Worm (Caenorhabditis elegans): ENCODE results near the gene nhr-42.

Gene nhr-42

DNA sequence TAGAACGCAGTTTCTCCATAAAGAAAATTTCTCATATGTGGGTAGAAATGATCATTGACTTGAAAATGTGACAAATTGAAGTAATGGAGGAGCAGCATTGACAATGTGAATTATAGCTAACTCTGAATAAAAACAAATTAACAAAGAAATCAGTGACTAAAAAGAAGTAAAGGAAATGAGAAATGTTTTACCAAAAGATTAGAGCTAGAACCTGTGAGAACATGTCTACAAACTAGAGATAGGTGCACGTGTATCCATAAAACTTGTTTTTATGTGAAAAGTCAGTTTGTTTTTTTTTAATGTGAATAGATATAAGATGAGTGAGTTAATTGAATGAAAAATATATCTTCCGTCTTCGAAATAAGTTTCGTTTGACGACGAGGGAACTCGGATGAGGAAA is 19.6 kb upstream of the nhr-42 start, which contains the start of gene sre-12:
Gene sre-12, minus strand, starts transcription at position 101 of the 400 bp plus-strand sequence.
- TF ChIP-seq jun-1 (tag; optimal IDR thresholded peaks at IDR 0.05), result no peak
- TF ChIP-seq nhr-12 (tag; optimal IDR thresholded peaks at IDR 0.05), result no peak
- no peak for TF ChIP-seq mab-9 (GFP tag; IDR thresholded peaks at IDR 0.05)
- no peak for TF ChIP-seq tbx-2 (tag; optimal IDR thresholded peaks at IDR 0.05)
- no peak for TF ChIP-seq sup-37 (GFP tag; optimal IDR thresholded peaks at IDR 0.05)
- no peak for TF ChIP-seq swsn-7 (tag; optimal IDR thresholded peaks at IDR 0.05)
- TF ChIP-seq pqm-1 (tag; optimal IDR thresholded peaks at IDR 0.05), result no peak
- TF ChIP-seq hlh-17 (GFP tag; optimal IDR thresholded peaks at IDR 0.05; ENCODE audit: borderline replicate concordance), result no peak
- no peak for TF ChIP-seq ceh-8 (GFP tag; optimal IDR thresholded peaks at IDR 0.05)
- TF ChIP-seq dsc-1 (tag; optimal IDR thresholded peaks at IDR 0.05), result no peak

DNA sequence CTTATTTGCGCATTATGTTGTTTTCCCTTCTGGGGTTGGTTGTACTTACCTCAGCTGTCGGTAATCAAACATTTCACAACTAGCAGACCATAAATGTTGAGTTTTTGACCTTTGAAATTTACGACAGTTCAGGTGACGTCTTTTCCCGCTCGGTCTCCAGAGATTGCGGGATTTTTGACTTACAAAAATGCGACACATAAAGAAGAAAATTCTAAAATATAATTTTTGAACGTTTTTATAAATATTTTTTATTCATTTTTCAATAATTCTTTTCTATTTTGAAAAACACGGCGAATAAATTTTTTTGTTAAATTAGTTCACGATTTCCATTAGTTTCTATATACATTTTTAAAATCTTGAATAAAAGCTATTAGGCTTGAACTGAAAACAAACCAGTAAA is 15.8 kb upstream of the nhr-42 start, which contains the start of gene nhr-161:
Gene nhr-161, minus strand, starts transcription at position 101 of the 400 bp plus-strand sequence.
- TF ChIP-seq nhr-77 (tag; optimal IDR thresholded peaks at IDR 0.05) (no peak), C04F5.9 (tag; optimal IDR thresholded peaks at IDR 0.05) (no peak), elt-3 (tag; optimal IDR thresholded peaks at IDR 0.05) (no peak), aly-2 (tag; optimal IDR thresholded peaks at IDR 0.05) (no peak), mdl-1 (tag; optimal IDR thresholded peaks at IDR 0.05) (no peak), irx-1 (tag; optimal IDR thresholded peaks at IDR 0.05) (no peak), jun-1 (tag; optimal IDR thresholded peaks at IDR 0.05) (no peak), rnt-1 (tag; optimal IDR thresholded peaks at IDR 0.05) (no peak), nhr-47 (tag; optimal IDR thresholded peaks at IDR 0.05) (no peak), fkh-8 (tag; optimal IDR thresholded peaks at IDR 0.05) (no peak), alr-1 (tag; optimal IDR thresholded peaks at IDR 0.05; ENCODE audit: borderline replicate concordance) (no peak), fkh-4 (tag; optimal IDR thresholded peaks at IDR 0.05; ENCODE audit: borderline replicate concordance) (no peak), nhr-20 (tag; optimal IDR thresholded peaks at IDR 0.05) (no peak), ces-1 (GFP tag; optimal IDR thresholded peaks at IDR 0.05) (no peak), swsn-7 (tag; optimal IDR thresholded peaks at IDR 0.05) (no peak), lin-15B (tag; optimal IDR thresholded peaks at IDR 0.05) (no peak), unc-62 (GFP tag; optimal IDR thresholded peaks at IDR 0.05) (no peak), nhr-237 (tag; optimal IDR thresholded peaks at IDR 0.05) (no peak)

DNA sequence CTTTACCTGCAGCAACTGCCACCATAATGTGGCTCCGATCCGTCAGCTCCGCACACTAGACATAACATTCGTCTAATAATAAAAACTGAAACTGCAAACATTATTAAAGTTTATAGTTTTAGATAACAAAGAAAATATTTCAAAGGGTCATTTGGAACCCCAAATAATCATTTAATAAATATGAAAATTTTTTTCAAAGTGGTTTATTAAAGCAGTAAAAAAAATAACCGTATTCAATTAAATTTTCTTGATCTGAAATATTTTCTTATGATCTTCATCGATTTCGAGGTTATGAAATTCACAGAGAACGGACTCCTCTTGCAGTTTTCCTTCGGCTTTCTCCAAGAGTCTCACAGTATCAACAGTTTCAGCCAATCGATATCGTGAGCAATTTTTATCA is 12.7 kb upstream of the nhr-42 start, which contains the start of gene nhr-163:
Gene nhr-163, minus strand, starts transcription at position 101 of the 400 bp plus-strand sequence.
- TF ChIP-seq pax-3 (tag; optimal IDR thresholded peaks at IDR 0.05), result no peak
- no peak for TF ChIP-seq unc-130 (tag; optimal IDR thresholded peaks at IDR 0.05)
- no peak for TF ChIP-seq nhr-71 (tag; optimal IDR thresholded peaks at IDR 0.05)
- TF ChIP-seq fos-1 (tag; optimal IDR thresholded peaks at IDR 0.05), result no peak
- TF ChIP-seq nhr-20 (tag; optimal IDR thresholded peaks at IDR 0.05), result no peak
- TF ChIP-seq nhr-84 (tag; optimal IDR thresholded peaks at IDR 0.05), result no peak
- no peak for TF ChIP-seq alr-1 (tag; optimal IDR thresholded peaks at IDR 0.05; ENCODE audit: borderline replicate concordance)
- TF ChIP-seq isw-1 (GFP tag; IDR thresholded peaks at IDR 0.05), result no peak
- TF ChIP-seq aly-2 (tag; optimal IDR thresholded peaks at IDR 0.05), result no peak
- TF ChIP-seq ceh-8 (GFP tag; optimal IDR thresholded peaks at IDR 0.05), result no peak
- no peak for TF ChIP-seq sox-4 (tag; optimal IDR thresholded peaks at IDR 0.05)

DNA sequence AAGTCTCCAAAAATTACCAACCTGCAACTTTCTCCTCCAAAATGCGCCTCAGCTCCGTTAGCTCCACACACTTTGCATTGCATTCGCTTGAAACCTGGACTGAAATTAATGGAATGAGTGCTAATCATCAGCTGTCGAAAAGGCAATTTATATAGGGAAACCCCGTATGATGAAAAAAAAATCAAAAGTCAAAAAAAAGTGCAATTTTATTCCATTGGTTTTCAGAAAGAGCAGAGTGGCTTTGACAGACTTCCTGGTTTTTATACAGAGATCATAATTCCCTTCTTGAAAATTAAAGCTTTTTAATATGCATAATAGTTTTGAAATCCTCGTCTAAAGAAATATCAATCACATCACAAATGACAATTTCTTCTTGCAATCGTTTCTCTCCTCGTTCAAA is 10.9 kb upstream of the nhr-42 start, which contains the start of gene nhr-139:
Gene nhr-139, minus strand, starts transcription at position 101 of the 400 bp plus-strand sequence.
- TF ChIP-seq ztf-4 (tag; optimal IDR thresholded peaks at IDR 0.05), result no peak
- no peak for TF ChIP-seq nhr-20 (tag; optimal IDR thresholded peaks at IDR 0.05)
- TF ChIP-seq ces-1 (GFP tag; optimal IDR thresholded peaks at IDR 0.05), result no peak
- no peak for TF ChIP-seq isw-1 (GFP tag; IDR thresholded peaks at IDR 0.05)
- TF ChIP-seq F16B12.6 (tag; optimal IDR thresholded peaks at IDR 0.05), result no peak
- no peak for TF ChIP-seq snpc-4 (tag; optimal IDR thresholded peaks at IDR 0.05)
- no peak for TF ChIP-seq nhr-76 (tag; optimal IDR thresholded peaks at IDR 0.05)
- TF ChIP-seq ztf-11 (tag; optimal IDR thresholded peaks at IDR 0.05), result no peak
- TF ChIP-seq unc-98 (GFP tag; IDR thresholded peaks at IDR 0.05), result no peak
- TF ChIP-seq blmp-1 (tag; optimal IDR thresholded peaks at IDR 0.05), result no peak
- TF ChIP-seq dpl-1 (GFP tag; optimal IDR thresholded peaks at IDR 0.05), result no peak
- TF ChIP-seq jun-1 (tag; optimal IDR thresholded peaks at IDR 0.05), result no peak
- TF ChIP-seq nhr-19 (GFP tag; conservative IDR thresholded peaks at IDR 0.05), result no peak
